Worm (Caenorhabditis elegans) whole organism, L1 larva: Measurements from ENCODE around the gene str-4.
A peak's percentile ranks its signal among the peaks of the same experiment; 100 is the strongest.

Source experiments
- C16A3.4 ChIP-seq: fragments of 150-350 bp; optimal IDR thresholded peaks from 2 replicates; lab custom pipeline; 2014; ENCODE audit warnings: missing biosample characterization, missing genetic modification characterization
- aha-1 ChIP-seq: fragments of 150-350 bp; optimal IDR thresholded peaks from 2 replicates; lab custom pipeline; 2014; ENCODE audit warnings: missing biosample characterization, missing genetic modification characterization
- alr-1 ChIP-seq: fragments of 200-800 bp; sonication (Bioruptor generic); optimal IDR thresholded peaks from 2 replicates; lab custom pipeline; 2018; ENCODE audit warnings: borderline replicate concordance, mild to moderate bottlenecking, missing genetic modification characterization, missing compliant biosample characterization
- blmp-1 ChIP-seq: fragments of 150-350 bp; optimal IDR thresholded peaks from 2 replicates; lab custom pipeline; 2014; ENCODE audit warnings: missing biosample characterization, missing genetic modification characterization
- ceh-82 ChIP-seq, 3 experiments: fragments of 150-350 bp in 1 of 3; sonication (generic microtip) in 2 of 3; optimal IDR thresholded peaks; 2 replicates each; lab custom pipeline; 2014 to 2017; ENCODE audit warnings: missing biosample characterization in 3 of 3, missing genetic modification characterization in 3 of 3
- ceh-90 ChIP-seq: sonication (generic microtip); optimal IDR thresholded peaks from 2 replicates; lab custom pipeline; 2016; ENCODE audit warnings: missing genetic modification characterization, missing compliant biosample characterization
- dsc-1 ChIP-seq: sonication (generic microtip); optimal IDR thresholded peaks from 2 replicates; lab custom pipeline; 2016; ENCODE audit warnings: mild to moderate bottlenecking, missing genetic modification characterization, missing compliant biosample characterization
- efl-1 ChIP-seq, 4 experiments: fragments of 150-350 bp; optimal IDR thresholded peaks in 3 of 4; peaks in 1 of 4; 1 replicate in 1 of 4; 2 replicates in 3 of 4; lab custom pipeline; 2014; ENCODE audit warnings: missing biosample characterization in 2 of 4, missing genetic modification characterization in 2 of 4, missing genetic modification reagents in 2 of 4
- elt-2 ChIP-seq: sonication (generic microtip); optimal IDR thresholded peaks from 2 replicates; lab custom pipeline; 2016; ENCODE audit warnings: missing genetic modification characterization, mild to moderate bottlenecking, inconsistent platforms, missing compliant biosample characterization, missing genetic modification reagents
- elt-3 ChIP-seq, 6 experiments: fragments of 150-350 bp in 1 of 6; sonication (generic microtip); optimal IDR thresholded peaks; 2 replicates each; lab custom pipeline; 2017 to 2018; ENCODE audit warnings: missing biosample characterization in 6 of 6, missing genetic modification characterization in 6 of 6, inconsistent platforms in 1 of 6
- fkh-8 ChIP-seq: sonication (generic microtip); optimal IDR thresholded peaks from 2 replicates; lab custom pipeline; 2016; ENCODE audit warnings: mild to moderate bottlenecking, missing genetic modification characterization, missing compliant biosample characterization
- fos-1 ChIP-seq: fragments of 150-350 bp; optimal IDR thresholded peaks from 2 replicates; lab custom pipeline; 2014; ENCODE audit warnings: missing biosample characterization, missing genetic modification characterization
- hlh-17 ChIP-seq: fragments of 200-800 bp; sonication (Bioruptor generic); optimal IDR thresholded peaks from 2 replicates; lab custom pipeline; 2018; ENCODE audit warnings: missing genetic modification characterization, mild to moderate bottlenecking, missing compliant biosample characterization, moderate library complexity, borderline replicate concordance
- hpl-2 ChIP-seq: fragments of 150-350 bp; optimal IDR thresholded peaks from 2 replicates; lab custom pipeline; 2014; ENCODE audit warnings: missing biosample characterization, missing genetic modification reagents, missing genetic modification characterization
- isw-1 ChIP-seq: fragments of 200-800 bp; sonication (Bioruptor generic); IDR thresholded peaks from 2 replicates; pipeline ENCODE4 v1.3.6; 2022; ENCODE audit warnings: missing genetic modification characterization, missing compliant biosample characterization
- jun-1 ChIP-seq: fragments of 150-350 bp; optimal IDR thresholded peaks from 2 replicates; lab custom pipeline; 2014; ENCODE audit warnings: missing biosample characterization, missing genetic modification reagents, missing genetic modification characterization
- lin-13 ChIP-seq: fragments of 150-350 bp; optimal IDR thresholded peaks from 2 replicates; lab custom pipeline; 2014; ENCODE audit warnings: missing biosample characterization, missing genetic modification reagents, missing genetic modification characterization
- lin-14 ChIP-seq: fragments of 200-800 bp; sonication (Bioruptor generic); optimal IDR thresholded peaks from 2 replicates; lab custom pipeline; 2018; ENCODE audit warnings: mild to moderate bottlenecking, missing genetic modification characterization, moderate library complexity, missing compliant biosample characterization
- lin-35 ChIP-seq, 2 experiments: fragments of 150-350 bp; optimal IDR thresholded peaks; 2 replicates each; lab custom pipeline; 2014; ENCODE audit warnings: missing biosample characterization in 2 of 2, missing genetic modification characterization in 2 of 2, missing genetic modification reagents in 2 of 2
- lin-39 ChIP-seq: fragments of 150-350 bp; optimal IDR thresholded peaks from 2 replicates; lab custom pipeline; 2014; ENCODE audit warnings: missing biosample characterization, missing genetic modification reagents, missing genetic modification characterization
- lsy-2 ChIP-seq, 2 experiments: fragments of 150-350 bp; optimal IDR thresholded peaks; 2 replicates each; lab custom pipeline; 2014; ENCODE audit warnings: missing biosample characterization in 2 of 2, missing genetic modification characterization in 2 of 2
- mab-9 ChIP-seq: fragments of 200-800 bp; sonication (Bioruptor generic); IDR thresholded peaks from 2 replicates; pipeline ENCODE4 v1.3.6; 2022; ENCODE audit warnings: missing genetic modification reagents, missing genetic modification characterization, missing compliant biosample characterization
- mdl-1 ChIP-seq, 2 experiments: fragments of 150-350 bp; optimal IDR thresholded peaks; 2 replicates each; lab custom pipeline; 2014 to 2017; ENCODE audit warnings: missing biosample characterization in 2 of 2, missing genetic modification characterization in 2 of 2, inconsistent platforms in 1 of 2
- nhr-20 ChIP-seq: sonication (generic microtip); optimal IDR thresholded peaks from 2 replicates; lab custom pipeline; 2016; ENCODE audit warnings: mild to moderate bottlenecking, missing genetic modification characterization, missing compliant biosample characterization
- nhr-71 ChIP-seq: sonication (generic microtip); optimal IDR thresholded peaks from 2 replicates; lab custom pipeline; 2016; ENCODE audit warnings: mild to moderate bottlenecking, missing genetic modification characterization, moderate library complexity, missing compliant biosample characterization
- nhr-85 ChIP-seq: sonication (generic microtip); peaks from one replicate; lab custom pipeline; 2016; ENCODE audit warnings: missing genetic modification characterization, inconsistent platforms, missing compliant biosample characterization
- nhr-90 ChIP-seq: sonication (generic microtip); optimal IDR thresholded peaks from 2 replicates; lab custom pipeline; 2016; ENCODE audit warnings: mild to moderate bottlenecking, missing genetic modification characterization, missing compliant biosample characterization; ENCODE audit not compliant: poor library complexity
- pag-3 ChIP-seq: sonication (generic microtip); optimal IDR thresholded peaks from 2 replicates; lab custom pipeline; 2017; ENCODE audit warnings: missing genetic modification characterization, mild to moderate bottlenecking, missing compliant biosample characterization, antibody characterized with exemption, borderline replicate concordance; ENCODE audit not compliant: insufficient read depth
- rnt-1 ChIP-seq: sonication (generic microtip); optimal IDR thresholded peaks from 2 replicates; lab custom pipeline; 2016; ENCODE audit warnings: mild to moderate bottlenecking, missing genetic modification characterization, moderate library complexity, missing compliant biosample characterization
- snu-23 ChIP-seq: sonication (generic microtip); optimal IDR thresholded peaks from 2 replicates; lab custom pipeline; 2016; ENCODE audit warnings: missing genetic modification characterization, missing compliant biosample characterization
- sox-4 ChIP-seq: sonication (generic microtip); optimal IDR thresholded peaks from 2 replicates; lab custom pipeline; 2016; ENCODE audit warnings: missing genetic modification characterization, missing compliant biosample characterization
- sptf-1 ChIP-seq: fragments of 150-350 bp; optimal IDR thresholded peaks from 2 replicates; lab custom pipeline; 2014; ENCODE audit warnings: missing biosample characterization, missing genetic modification characterization
- tbx-2 ChIP-seq: sonication (generic microtip); optimal IDR thresholded peaks from 2 replicates; lab custom pipeline; 2016; ENCODE audit warnings: missing genetic modification characterization, missing compliant biosample characterization
- tlp-1 ChIP-seq: fragments of 150-350 bp; optimal IDR thresholded peaks from 2 replicates; lab custom pipeline; 2014; ENCODE audit warnings: missing biosample characterization, missing genetic modification characterization

str-4 gene

ce11 chrV:13357652-13358281 lies 18.2 kb upstream of the str-4 start, which contains the start of gene F32H5.1:
F32H5.1 (minus strand) TSS chrV:13358037.
- TF ChIP-seq blmp-1 (peak; percentile 26), lin-14 (GFP tag; lab: Kevin White, UChicago) (peak; percentile 15), snu-23 (GFP tag; lab: Kevin White, UChicago) (peak; percentile 15), ceh-90 (tag; lab: Kevin White, UChicago) (no peak), tbx-2 (tag; lab: Kevin White, UChicago) (no peak), aha-1 (no peak), dsc-1 (tag; lab: Kevin White, UChicago) (peak; percentile 6), elt-2 (tag; lab: Kevin White, UChicago) (peak; percentile 91), lin-35 (GFP tag; optimal IDR thresholded peaks at IDR 0.05; lab: Kevin White, UChicago) (peak in 1 of 2 experiments; percentile 30), hpl-2 (GFP tag; lab: Kevin White, UChicago) (no peak), nhr-85 (tag; lab: Kevin White, UChicago) (peak; percentile 65), fos-1 (tag; lab: Kevin White, UChicago) (no peak), alr-1 (tag; lab: Kevin White, UChicago) (no peak), nhr-71 (tag; lab: Kevin White, UChicago) (peak; percentile 64), elt-3 (tag; optimal IDR thresholded peaks at IDR 0.05; lab: Kevin White, UChicago) (no peak), mdl-1 (tag; optimal IDR thresholded peaks at IDR 0.05; lab: Kevin White, UChicago) (no peak), nhr-20 (tag; lab: Kevin White, UChicago) (peak; percentile 35), tlp-1 (no peak)

ce11 chrV:13356210-13356609 lies 16.7 kb upstream of the str-4 start:
- TF ChIP-seq sox-4 (tag; lab: Kevin White, UChicago) (no peak), alr-1 (tag; lab: Kevin White, UChicago) (no peak), efl-1 (optimal IDR thresholded peaks at IDR 0.05; lab: Kevin White, UChicago) (no peak), efl-1 (GFP tag; optimal IDR thresholded peaks at IDR 0.05 in 1 of 2; lab: Kevin White, UChicago) (peak in 1 of 2 experiments; percentile 81)
- TF ChIP-seq, all 84 proteins: peak for 1

ce11 chrV:13352415-13352814 lies 12.9 kb upstream of the str-4 start:
- TF ChIP-seq pag-3 (tag; lab: Kevin White, UChicago) (no peak), lin-14 (GFP tag; lab: Kevin White, UChicago) (peak; percentile 61), C16A3.4 (tag; lab: Kevin White, UChicago) (no peak), lin-35 (GFP tag; optimal IDR thresholded peaks at IDR 0.05; lab: Kevin White, UChicago) (no peak), jun-1 (tag; lab: Kevin White, UChicago) (no peak), mab-9 (GFP tag; lab: Robert Waterston, UW) (peak; percentile 78), isw-1 (no peak), fkh-8 (tag; lab: Kevin White, UChicago) (no peak), sptf-1 (no peak), mdl-1 (tag; optimal IDR thresholded peaks at IDR 0.05; lab: Kevin White, UChicago) (no peak), tlp-1 (no peak), hlh-17 (no peak), lin-13 (GFP tag; lab: Kevin White, UChicago) (no peak), nhr-90 (no peak), rnt-1 (tag; lab: Kevin White, UChicago) (no peak)

- TF ChIP-seq mab-9 (GFP tag; lab: Robert Waterston, UW) (peak; percentile 68), lin-14 (GFP tag; lab: Kevin White, UChicago) (peak; percentile 63), lin-39 (tag; lab: Kevin White, UChicago) (peak; percentile 27), ceh-82 (tag; optimal IDR thresholded peaks at IDR 0.05; lab: Kevin White, UChicago) (no peak), lsy-2 (tag; optimal IDR thresholded peaks at IDR 0.05; lab: Kevin White, UChicago) (no peak), nhr-71 (tag; lab: Kevin White, UChicago) (peak; percentile 57)
Measured at ce11 chrV:13351773-13352172, 12.2 kb upstream of the str-4 start.
